Worm (Caenorhabditis elegans) whole organism, L1 larva: ENCODE measurements around the gene ZK632.9.

Experiments
- ama-1 ChIP-seq: fragments of 150-350 bp; optimal IDR thresholded peaks from 2 replicates; lab custom pipeline; 2014
- isw-1 ChIP-seq: fragments of 200-800 bp; sonication (Bioruptor generic); IDR thresholded peaks from 2 replicates; pipeline ENCODE4 v1.3.6; 2022; ENCODE audit warnings: missing genetic modification characterization, missing compliant biosample characterization
- mdl-1 ChIP-seq, 2 experiments: fragments of 150-350 bp; optimal IDR thresholded peaks; 2 replicates each; lab custom pipeline; 2014 to 2017; ENCODE audit warnings: missing biosample characterization in 2 of 2, missing genetic modification characterization in 2 of 2, inconsistent platforms in 1 of 2
- nhr-11 ChIP-seq: fragments of 150-350 bp; optimal IDR thresholded peaks from 2 replicates; lab custom pipeline; 2014; ENCODE audit warnings: missing biosample characterization, missing genetic modification characterization
- rnt-1 ChIP-seq: sonication (generic microtip); optimal IDR thresholded peaks from 2 replicates; lab custom pipeline; 2016; ENCODE audit warnings: mild to moderate bottlenecking, missing genetic modification characterization, moderate library complexity, missing compliant biosample characterization
- snpc-4 ChIP-seq: fragments of 150-350 bp; optimal IDR thresholded peaks from 2 replicates; lab custom pipeline; 2014; ENCODE audit warnings: missing biosample characterization, missing genetic modification characterization
- swsn-7 ChIP-seq: sonication (generic microtip); optimal IDR thresholded peaks from 2 replicates; lab custom pipeline; 2016; ENCODE audit warnings: missing genetic modification characterization, missing compliant biosample characterization

DNA sequence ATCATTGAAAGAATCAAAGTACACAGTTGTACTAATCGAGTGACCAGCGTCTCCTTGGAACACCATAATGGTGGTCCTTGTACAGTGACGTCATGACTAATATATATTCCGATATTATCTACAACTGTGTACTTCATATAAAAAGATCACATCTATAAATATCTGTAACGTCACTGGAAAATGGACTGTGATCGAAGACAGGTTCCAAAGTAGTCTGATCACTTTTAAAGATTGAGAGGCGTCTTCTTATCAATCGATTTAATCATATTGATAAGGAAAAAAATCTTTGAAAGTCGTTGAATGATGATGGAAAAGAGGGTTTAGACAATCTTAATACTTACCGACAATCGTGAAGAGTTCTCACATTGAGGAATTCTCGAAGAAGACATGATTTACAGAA, 32.8 kb upstream of the ZK632.9 start:
- TF ChIP-seq rnt-1 (tag; lab: Kevin White, UChicago) (no peak), mdl-1 (tag; optimal IDR thresholded peaks at IDR 0.05; lab: Kevin White, UChicago) (no peak), nhr-11 (no peak), snpc-4 (tag; lab: Kevin White, UChicago) (no peak), ama-1 (lab: Kevin White, UChicago) (no peak), swsn-7 (tag; lab: Kevin White, UChicago) (no peak), isw-1 (GFP tag; lab: Robert Waterston, UW) (no peak)
